Fruit fly (Drosophila melanogaster) whole organism, embryonic: ENCODE results near the gene stg.

Source experiments
- CG10147 ChIP-seq: fragments of 200-800 bp; sonication (Bioruptor generic); optimal IDR thresholded peaks from 2 replicates; lab custom pipeline; 2019; ENCODE audit warnings: missing biosample characterization, mild to moderate bottlenecking, missing genetic modification characterization, moderate library complexity
- CG10267 ChIP-seq: fragments of 200-800 bp; sonication (Bioruptor generic); optimal IDR thresholded peaks from 2 replicates; lab custom pipeline; 2018; ENCODE audit warnings: missing biosample characterization, mild to moderate bottlenecking, missing genetic modification characterization, moderate library complexity
- CG14965 ChIP-seq: fragments of 200-800 bp; sonication (Bioruptor generic); optimal IDR thresholded peaks from 2 replicates; lab custom pipeline; 2016; ENCODE audit warnings: missing biosample characterization, missing genetic modification characterization, borderline replicate concordance
- CG17359 ChIP-seq: fragments of 200-800 bp; sonication (Bioruptor generic); optimal IDR thresholded peaks from 3 replicates; lab custom pipeline; 2018; ENCODE audit warnings: missing biosample characterization, mild to moderate bottlenecking, missing genetic modification characterization, moderate library complexity
- CG1792 ChIP-seq: fragments of 200-800 bp; sonication (Bioruptor generic); optimal IDR thresholded peaks from 2 replicates; lab custom pipeline; 2016; ENCODE audit warnings: missing biosample characterization, missing genetic modification characterization
- CG18476 ChIP-seq: fragments of 200-800 bp; sonication (Bioruptor generic); optimal IDR thresholded peaks from 2 replicates; lab custom pipeline; 2016; ENCODE audit warnings: missing biosample characterization, mild to moderate bottlenecking, missing genetic modification characterization
- CG2199 ChIP-seq: fragments of 200-800 bp; sonication (Bioruptor generic); IDR thresholded peaks from 3 replicates; pipeline ENCODE4 v1.3.6; 2022; ENCODE audit warnings: missing biosample characterization, missing genetic modification characterization
- CG30403 ChIP-seq: fragments of 200-800 bp; sonication (Bioruptor generic); optimal IDR thresholded peaks from 3 replicates; lab custom pipeline; 2016; ENCODE audit warnings: missing biosample characterization, missing genetic modification characterization
- CG33213 ChIP-seq: fragments of 200-800 bp; sonication (Bioruptor generic); optimal IDR thresholded peaks from 3 replicates; lab custom pipeline; 2016; ENCODE audit warnings: missing biosample characterization, missing genetic modification characterization
- CG6272 ChIP-seq: fragments of 200-800 bp; sonication (Bioruptor generic); IDR thresholded peaks from 2 replicates; pipeline ENCODE4 v1.3.6; 2022; ENCODE audit warnings: missing biosample characterization, missing genetic modification characterization
- CG6683 ChIP-seq: fragments of 200-800 bp; sonication (Bioruptor generic); optimal IDR thresholded peaks from 2 replicates; lab custom pipeline; 2017; ENCODE audit warnings: missing biosample characterization, mild to moderate bottlenecking, missing genetic modification characterization, missing genetic modification reagents
- CG6689 ChIP-seq: fragments of 200-800 bp; sonication (Bioruptor generic); IDR thresholded peaks from 2 replicates; pipeline ENCODE4 v1.3.6; 2022; ENCODE audit warnings: missing biosample characterization, missing genetic modification characterization
- CG6765 ChIP-seq: fragments of 200-800 bp; sonication (Bioruptor generic); optimal IDR thresholded peaks from 3 replicates; lab custom pipeline; 2017; ENCODE audit warnings: missing biosample characterization, mild to moderate bottlenecking, missing genetic modification characterization
- CG6813 ChIP-seq: fragments of 200-800 bp; sonication (Bioruptor generic); optimal IDR thresholded peaks from 2 replicates; lab custom pipeline; 2017; ENCODE audit warnings: missing biosample characterization, missing genetic modification characterization, mild to moderate bottlenecking, moderate library complexity, missing genetic modification reagents
- CG8281 ChIP-seq: fragments of 200-800 bp; sonication (Bioruptor generic); optimal IDR thresholded peaks from 2 replicates; lab custom pipeline; 2018; ENCODE audit warnings: missing biosample characterization, mild to moderate bottlenecking, missing genetic modification characterization, moderate library complexity
- CG8290 ChIP-seq, 3 experiments: fragments of 200-800 bp; sonication (Bioruptor generic); optimal IDR thresholded peaks; 2 replicates each; lab custom pipeline; 2016 to 2019; ENCODE audit warnings: missing biosample characterization in 3 of 3, missing genetic modification characterization in 3 of 3, mild to moderate bottlenecking in 2 of 3, moderate library complexity in 1 of 3
- CG9797 ChIP-seq: fragments of 200-800 bp; sonication (Bioruptor generic); optimal IDR thresholded peaks from 3 replicates; lab custom pipeline; 2018; ENCODE audit warnings: missing biosample characterization, mild to moderate bottlenecking, missing genetic modification characterization
- D ChIP-seq, 2 experiments: fragments of 200-800 bp in 1 of 2; fragments of >200 bp in 1 of 2; sonication (Bioruptor generic) in 1 of 2; optimal IDR thresholded peaks; 2 replicates in 1 of 2; 3 replicates in 1 of 2; lab custom pipeline; 2017; ENCODE audit warnings: mild to moderate bottlenecking in 1 of 2, missing biosample characterization in 1 of 2, missing genetic modification characterization in 1 of 2, missing genetic modification reagents in 1 of 2
- Dp ChIP-seq: fragments of 200-800 bp; sonication (Bioruptor generic); optimal IDR thresholded peaks from 2 replicates; lab custom pipeline; 2018; ENCODE audit warnings: missing biosample characterization, mild to moderate bottlenecking, missing genetic modification characterization, moderate library complexity
- ERR ChIP-seq: fragments of 200-800 bp; sonication (Bioruptor generic); optimal IDR thresholded peaks from 2 replicates; lab custom pipeline; 2016; ENCODE audit warnings: missing biosample characterization, missing genetic modification characterization
- Ets97D ChIP-seq: fragments of 200-800 bp; sonication (Bioruptor generic); optimal IDR thresholded peaks from 3 replicates; lab custom pipeline; 2016; ENCODE audit warnings: missing biosample characterization, missing genetic modification characterization
- Hr3 ChIP-seq: fragments of 200-800 bp; sonication (Bioruptor generic); optimal IDR thresholded peaks from 3 replicates; lab custom pipeline; 2016; ENCODE audit warnings: missing biosample characterization, missing genetic modification characterization
- Hr39 ChIP-seq: fragments of >200 bp; optimal IDR thresholded peaks from 2 replicates; lab custom pipeline; 2017
- MESR4 ChIP-seq: fragments of 200-800 bp; sonication (Bioruptor generic); optimal IDR thresholded peaks from 2 replicates; lab custom pipeline; 2018; ENCODE audit warnings: missing biosample characterization, mild to moderate bottlenecking, missing genetic modification characterization, moderate library complexity
- NFAT ChIP-seq: fragments of 200-800 bp; sonication (Bioruptor generic); IDR thresholded peaks from 2 replicates; pipeline ENCODE4 v1.3.6; 2022; ENCODE audit warnings: missing biosample characterization, missing genetic modification characterization
- Tbp ChIP-seq: fragments of >200 bp; optimal IDR thresholded peaks from 2 replicates; lab custom pipeline; 2018; ENCODE audit warnings: missing biosample characterization, missing genetic modification characterization
- abd-A ChIP-seq: fragments of 200-800 bp; sonication (Bioruptor generic); optimal IDR thresholded peaks from 3 replicates; lab custom pipeline; 2019; ENCODE audit warnings: missing biosample characterization, mild to moderate bottlenecking, missing genetic modification characterization, moderate library complexity
- ash1 ChIP-seq: fragments of 200-800 bp; sonication (Bioruptor generic); optimal IDR thresholded peaks from 2 replicates; lab custom pipeline; 2018; ENCODE audit warnings: missing biosample characterization, mild to moderate bottlenecking, missing genetic modification characterization
- bab2 ChIP-seq: fragments of 200-800 bp; sonication (Bioruptor generic); optimal IDR thresholded peaks from 2 replicates; lab custom pipeline; 2016; ENCODE audit warnings: missing biosample characterization, missing genetic modification characterization
- cato ChIP-seq: fragments of 200-800 bp; sonication (Bioruptor generic); optimal IDR thresholded peaks from 2 replicates; lab custom pipeline; 2016; ENCODE audit warnings: missing biosample characterization, missing genetic modification characterization, borderline replicate concordance
- ci ChIP-seq: fragments of 200-800 bp; sonication (Bioruptor generic); IDR thresholded peaks from 3 replicates; pipeline ENCODE4 v1.3.6; 2022; ENCODE audit warnings: missing biosample characterization, missing genetic modification characterization
- corto ChIP-seq: fragments of 200-800 bp; sonication (Bioruptor generic); optimal IDR thresholded peaks from 2 replicates; lab custom pipeline; 2016; ENCODE audit warnings: missing biosample characterization, mild to moderate bottlenecking, missing genetic modification characterization, moderate library complexity
- cwo ChIP-seq: fragments of 200-800 bp; sonication (Bioruptor generic); optimal IDR thresholded peaks from 3 replicates; lab custom pipeline; 2017; ENCODE audit warnings: missing biosample characterization, missing genetic modification characterization, mild to moderate bottlenecking, moderate library complexity, missing genetic modification reagents
- danr ChIP-seq: fragments of 200-800 bp; sonication (Bioruptor generic); IDR thresholded peaks from 2 replicates; pipeline ENCODE4 v1.3.6; 2022; ENCODE audit warnings: missing biosample characterization, missing genetic modification characterization
- gcm ChIP-seq: fragments of 200-800 bp; sonication (Bioruptor generic); optimal IDR thresholded peaks from 2 replicates; lab custom pipeline; 2019; ENCODE audit warnings: missing biosample characterization, mild to moderate bottlenecking, missing genetic modification characterization, moderate library complexity
- inv ChIP-seq: fragments of 200-800 bp; sonication (Bioruptor generic); IDR thresholded peaks from 2 replicates; pipeline ENCODE4 v1.3.6; 2022; ENCODE audit warnings: missing biosample characterization, missing genetic modification characterization; ENCODE audit not compliant: partially characterized antibody
- jigr1 ChIP-seq: fragments of 200-800 bp; sonication (Bioruptor generic); IDR thresholded peaks from 3 replicates; pipeline ENCODE4 v1.3.6; 2022; ENCODE audit warnings: missing biosample characterization, missing genetic modification characterization
- ken ChIP-seq: fragments of 200-800 bp; sonication (Bioruptor generic); IDR thresholded peaks from 3 replicates; pipeline ENCODE4 v1.3.6; 2022; ENCODE audit warnings: missing biosample characterization, missing genetic modification characterization
- kni ChIP-seq: fragments of 200-800 bp; sonication (Bioruptor generic); optimal IDR thresholded peaks from 3 replicates; lab custom pipeline; 2017; ENCODE audit warnings: mild to moderate bottlenecking, missing biosample characterization, missing genetic modification reagents, missing genetic modification characterization
- nau ChIP-seq: fragments of 200-800 bp; sonication (Bioruptor generic); optimal IDR thresholded peaks from 3 replicates; lab custom pipeline; 2017; ENCODE audit warnings: missing biosample characterization, mild to moderate bottlenecking, missing genetic modification characterization, missing genetic modification reagents
- oc ChIP-seq: fragments of 200-800 bp; sonication (Bioruptor generic); optimal IDR thresholded peaks from 2 replicates; lab custom pipeline; 2018; ENCODE audit warnings: missing biosample characterization, mild to moderate bottlenecking, missing genetic modification characterization, moderate library complexity
- pb ChIP-seq: fragments of 200-800 bp; sonication (Bioruptor generic); optimal IDR thresholded peaks from 3 replicates; lab custom pipeline; 2016; ENCODE audit warnings: missing biosample characterization, missing genetic modification characterization
- sc ChIP-seq, 3 experiments: fragments of >200 bp in 2 of 3; fragments of 200-800 bp in 1 of 3; sonication (Bioruptor generic) in 1 of 3; optimal IDR thresholded peaks; 2 replicates in 2 of 3; 3 replicates in 1 of 3; lab custom pipeline; 2017; ENCODE audit warnings: mild to moderate bottlenecking in 1 of 3, missing biosample characterization in 1 of 3, missing genetic modification characterization in 1 of 3, missing genetic modification reagents in 1 of 3
- slou ChIP-seq: fragments of 200-800 bp; sonication (Bioruptor generic); optimal IDR thresholded peaks from 3 replicates; lab custom pipeline; 2016; ENCODE audit warnings: missing biosample characterization, missing genetic modification characterization
- trem ChIP-seq: fragments of 200-800 bp; optimal IDR thresholded peaks from 3 replicates; lab custom pipeline; 2019; ENCODE audit warnings: missing biosample characterization, mild to moderate bottlenecking, missing genetic modification characterization, moderate library complexity
- ttk ChIP-seq: fragments of 200-800 bp; sonication (Bioruptor generic); IDR thresholded peaks from 2 replicates; pipeline ENCODE4 v2.1.2; 2022; ENCODE audit warnings: missing biosample characterization, missing genetic modification characterization
- twi ChIP-seq: fragments of 200-800 bp; optimal IDR thresholded peaks from 2 replicates; lab custom pipeline; 2019; ENCODE audit warnings: missing biosample characterization, mild to moderate bottlenecking, missing genetic modification characterization, moderate library complexity
- z ChIP-seq: fragments of 200-800 bp; sonication (Bioruptor generic); IDR thresholded peaks from 3 replicates; pipeline ENCODE4 v1.3.6; 2022; ENCODE audit warnings: missing biosample characterization, missing genetic modification characterization
- zfh1 ChIP-seq: fragments of 200-800 bp; sonication (Bioruptor generic); IDR thresholded peaks from 3 replicates; pipeline ENCODE4 v1.3.6; 2022; ENCODE audit warnings: missing biosample characterization, missing genetic modification characterization

Gene stg

dm6 chr3R:29214262-29214661, 41.3 kb downstream of the stg start (continued):
- TF ChIP-seq cwo (peak; percentile 98), CG6689 (GFP tag; lab: Robert Waterston, UW) (peak; percentile 99), Tbp (peak; percentile 98), CG33213 (GFP tag; lab: Kevin White, UChicago) (peak; percentile 100), pb (GFP tag; lab: Kevin White, UChicago) (peak; percentile 98), CG17359 (tag; lab: Kevin White, UChicago) (peak; percentile 99), Hr39 (no peak), MESR4 (GFP tag; lab: Kevin White, UChicago) (peak; percentile 92), CG1792 (GFP tag; lab: Kevin White, UChicago) (peak; percentile 98), trem (tag; lab: Kevin White, UChicago) (peak; percentile 97), D (optimal IDR thresholded peaks at IDR 0.05; lab: Kevin White, UChicago) (no peak), D (GFP tag; optimal IDR thresholded peaks at IDR 0.05; lab: Kevin White, UChicago) (peak; percentile 99), danr (GFP tag; lab: Robert Waterston, UW) (peak; percentile 98), gcm (GFP tag; lab: Kevin White, UChicago) (peak; percentile 99), CG6683 (GFP tag; lab: Kevin White, UChicago) (peak; percentile 98), jigr1 (GFP tag; lab: Robert Waterston, UW) (peak; percentile 94), kni (GFP tag; lab: Kevin White, UChicago) (peak; percentile 98), zfh1 (GFP tag; lab: Robert Waterston, UW) (peak; percentile 100), CG9797 (peak; percentile 74), NFAT (GFP tag; lab: Robert Waterston, UW) (peak; percentile 99), oc (tag; lab: Kevin White, UChicago) (peak; percentile 99), twi (tag; lab: Kevin White, UChicago) (peak; percentile 98), ERR (GFP tag; lab: Kevin White, UChicago) (peak; percentile 98), CG14965 (GFP tag; lab: Kevin White, UChicago) (peak; percentile 90), Hr3 (GFP tag; lab: Kevin White, UChicago) (peak; percentile 99), CG30403 (peak; percentile 99), slou (GFP tag; lab: Kevin White, UChicago) (peak; percentile 98), CG2199 (GFP tag; lab: Robert Waterston, UW) (peak; percentile 99), CG6272 (peak; percentile 96), ash1 (GFP tag; lab: Kevin White, UChicago) (peak; percentile 92), Ets97D (peak; percentile 96), z (peak; percentile 87), CG8281 (peak; percentile 94), cato (GFP tag; lab: Kevin White, UChicago) (peak; percentile 98), corto (GFP tag; lab: Kevin White, UChicago) (peak; percentile 100), CG10267 (tag; lab: Kevin White, UChicago) (peak; percentile 98), sc (optimal IDR thresholded peaks at IDR 0.05; lab: Kevin White, UChicago) (no peak), sc (GFP tag; optimal IDR thresholded peaks at IDR 0.05; lab: Kevin White, UChicago) (peak; percentile 99), CG10147 (GFP tag; lab: Kevin White, UChicago) (peak; percentile 98), CG6813 (GFP tag; lab: Kevin White, UChicago) (peak; percentile 99), CG8290 (GFP tag; optimal IDR thresholded peaks at IDR 0.05; lab: Kevin White, UChicago) (peak; percentile 99), CG8290 (tag; optimal IDR thresholded peaks at IDR 0.05; lab: Kevin White, UChicago) (peak; percentile 97 to 99), ken (GFP tag; lab: Robert Waterston, UW) (peak; percentile 99), ci (peak; percentile 100), nau (GFP tag; lab: Kevin White, UChicago) (peak; percentile 99), Dp (GFP tag; lab: Kevin White, UChicago) (peak; percentile 46), abd-A (tag; lab: Kevin White, UChicago) (peak; percentile 93), CG18476 (GFP tag; lab: Kevin White, UChicago) (peak; percentile 99), inv (GFP tag; lab: Robert Waterston, UW) (no peak), bab2 (GFP tag; lab: Kevin White, UChicago) (peak; percentile 99), ttk (GFP tag; lab: Robert Waterston, UW) (peak; percentile 99), CG6765 (GFP tag; lab: Kevin White, UChicago) (peak; percentile 99)
